Worm (Caenorhabditis elegans) whole organism, young adult: ENCODE measurements around the gene C10B5.1.
"Not testable (repeated sequence)": the region's sequence is repeated elsewhere in the genome, so short reads cannot be mapped to it uniquely, and the experiment has no call there.

Source experiments
- B0336.3 ChIP-seq: fragments of 200-800 bp; sonication (Bioruptor generic); IDR thresholded peaks from 2 replicates; pipeline ENCODE4 v1.3.6; 2022; ENCODE audit warnings: missing genetic modification characterization, missing compliant biosample characterization
- C06A6.2 ChIP-seq: fragments of 200-800 bp; sonication (Bioruptor generic); conservative IDR thresholded peaks from 2 replicates; pipeline ENCODE4 v1.3.6; 2022; ENCODE audit warnings: missing genetic modification characterization, missing compliant biosample characterization
- F10E7.11 ChIP-seq: sonication (generic microtip); optimal IDR thresholded peaks from 2 replicates; lab custom pipeline; 2017; ENCODE audit warnings: mild to moderate bottlenecking, missing genetic modification characterization, moderate library complexity, missing compliant biosample characterization
- F33H1.4 ChIP-seq: fragments of 200-800 bp; sonication (Bioruptor generic); IDR thresholded peaks from 2 replicates; pipeline ENCODE4 v1.3.6; 2022; ENCODE audit warnings: missing genetic modification reagents, missing genetic modification characterization, missing compliant biosample characterization
- F37B4.10 ChIP-seq: fragments of 200-800 bp; sonication (Bioruptor generic); IDR thresholded peaks from 2 replicates; pipeline ENCODE4 v1.3.6; 2022; ENCODE audit warnings: missing genetic modification characterization, missing compliant biosample characterization
- F57C9.4 ChIP-seq: sonication (generic microtip); optimal IDR thresholded peaks from 2 replicates; lab custom pipeline; 2017; ENCODE audit warnings: mild to moderate bottlenecking, missing genetic modification characterization, missing compliant biosample characterization
- T26A5.8 ChIP-seq: sonication (generic microtip); optimal IDR thresholded peaks from 2 replicates; lab custom pipeline; 2016; ENCODE audit warnings: missing genetic modification characterization, missing compliant biosample characterization
- ZK185.1 ChIP-seq: sonication (generic microtip); optimal IDR thresholded peaks from 2 replicates; lab custom pipeline; 2016; ENCODE audit warnings: mild to moderate bottlenecking, missing genetic modification characterization, missing compliant biosample characterization; ENCODE audit not compliant: poor library complexity, severe bottlenecking
- ama-1 ChIP-seq, 3 experiments: fragments of 150-350 bp in 1 of 3; sonication (generic microtip) in 2 of 3; optimal IDR thresholded peaks; 2 replicates each; lab custom pipeline; 2014 to 2018; ENCODE audit warnings: missing biosample characterization in 2 of 3, missing genetic modification characterization in 2 of 3, missing genetic modification reagents in 2 of 3
- attf-6 ChIP-seq: fragments of 200-800 bp; sonication (Bioruptor generic); IDR thresholded peaks from 2 replicates; pipeline ENCODE4 v1.3.6; 2022; ENCODE audit warnings: missing genetic modification reagents, missing genetic modification characterization, missing compliant biosample characterization
- ceh-27 ChIP-seq: fragments of 200-800 bp; sonication (Bioruptor generic); optimal IDR thresholded peaks from 2 replicates; lab custom pipeline; 2018; ENCODE audit warnings: mild to moderate bottlenecking, missing genetic modification characterization, moderate library complexity, missing compliant biosample characterization
- chd-7 ChIP-seq: sonication (generic microtip); optimal IDR thresholded peaks from 2 replicates; lab custom pipeline; 2016; ENCODE audit warnings: mild to moderate bottlenecking, missing genetic modification characterization, moderate library complexity, missing compliant biosample characterization
- dox-1 ChIP-seq: fragments of 200-800 bp; sonication (Bioruptor generic); IDR thresholded peaks from 2 replicates; pipeline ENCODE4 v1.3.6; 2022; ENCODE audit warnings: missing genetic modification reagents, missing genetic modification characterization, missing compliant biosample characterization
- dpff-1 ChIP-seq: sonication (generic microtip); optimal IDR thresholded peaks from 2 replicates; lab custom pipeline; 2017; ENCODE audit warnings: mild to moderate bottlenecking, missing genetic modification characterization, missing compliant biosample characterization
- dpl-1 ChIP-seq: fragments of 150-350 bp; optimal IDR thresholded peaks from 2 replicates; lab custom pipeline; 2014; ENCODE audit warnings: missing biosample characterization, missing genetic modification reagents, missing genetic modification characterization
- egl-18 ChIP-seq: fragments of 200-800 bp; sonication (Bioruptor generic); IDR thresholded peaks from 2 replicates; pipeline ENCODE4 v1.3.6; 2022; ENCODE audit warnings: missing genetic modification reagents, missing genetic modification characterization, missing compliant biosample characterization
- egl-44 ChIP-seq: fragments of 200-800 bp; sonication (Bioruptor generic); IDR thresholded peaks from 2 replicates; pipeline ENCODE4 v1.3.6; 2022; ENCODE audit warnings: missing genetic modification reagents, missing genetic modification characterization, missing compliant biosample characterization
- him-1 ChIP-seq: sonication (generic microtip); optimal IDR thresholded peaks from 2 replicates; lab custom pipeline; 2016; ENCODE audit warnings: missing genotype, missing genetic modification reagents, missing genetic modification characterization, missing compliant biosample characterization
- hlh-12 ChIP-seq: sonication (generic microtip); optimal IDR thresholded peaks from 2 replicates; lab custom pipeline; 2016; ENCODE audit warnings: missing genetic modification characterization, missing compliant biosample characterization
- hmg-20 ChIP-seq: fragments of 200-800 bp; sonication (Bioruptor generic); IDR thresholded peaks from 2 replicates; pipeline ENCODE4 v1.3.6; 2022; ENCODE audit warnings: missing genetic modification reagents, missing genetic modification characterization, missing compliant biosample characterization
- hsf-1 ChIP-seq: fragments of 200-800 bp; sonication (Bioruptor generic); IDR thresholded peaks from 2 replicates; pipeline ENCODE4 v1.3.6; 2022; ENCODE audit warnings: missing genetic modification reagents, missing genetic modification characterization, missing compliant biosample characterization
- lag-1 ChIP-seq: fragments of 200-800 bp; sonication (Bioruptor generic); IDR thresholded peaks from 2 replicates; pipeline ENCODE4 v1.3.6; 2022; ENCODE audit warnings: missing genetic modification reagents, missing genetic modification characterization, missing compliant biosample characterization
- lin-40 ChIP-seq: sonication (generic microtip); optimal IDR thresholded peaks from 2 replicates; lab custom pipeline; 2016; ENCODE audit warnings: missing genetic modification characterization, mild to moderate bottlenecking, missing compliant biosample characterization, missing genotype, missing genetic modification reagents
- lir-1 ChIP-seq: fragments of 200-800 bp; sonication (Bioruptor generic); conservative IDR thresholded peaks from 2 replicates; pipeline ENCODE4 v1.3.6; 2022; ENCODE audit warnings: missing genetic modification reagents, missing genetic modification characterization, missing compliant biosample characterization
- mcd-1 ChIP-seq: fragments of 200-800 bp; sonication (Bioruptor generic); IDR thresholded peaks from 2 replicates; pipeline ENCODE4 v1.3.6; 2022; ENCODE audit warnings: missing genetic modification reagents, missing genetic modification characterization, missing compliant biosample characterization
- nfyb-1 ChIP-seq: fragments of 200-800 bp; sonication (Bioruptor generic); IDR thresholded peaks from 2 replicates; pipeline ENCODE4 v1.3.6; 2022; ENCODE audit warnings: missing genetic modification reagents, missing genetic modification characterization, missing compliant biosample characterization
- nhr-80 ChIP-seq: sonication (generic microtip); optimal IDR thresholded peaks from 2 replicates; lab custom pipeline; 2016; ENCODE audit warnings: missing genetic modification characterization, missing compliant biosample characterization
- rcor-1 ChIP-seq: fragments of 200-800 bp; sonication (Bioruptor generic); IDR thresholded peaks from 2 replicates; pipeline ENCODE4 v1.3.6; 2022; ENCODE audit warnings: missing genetic modification reagents, missing genetic modification characterization, missing compliant biosample characterization
- snpc-1.1 ChIP-seq: sonication (generic microtip); optimal IDR thresholded peaks from 2 replicates; lab custom pipeline; 2017; ENCODE audit warnings: missing genetic modification characterization, mild to moderate bottlenecking, missing compliant biosample characterization, antibody characterized with exemption, moderate library complexity, missing genotype, missing genetic modification reagents; ENCODE audit not compliant: insufficient read depth
- snpc-4 ChIP-seq, 5 experiments: fragments of 150-350 bp in 1 of 5; sonication (generic microtip) in 4 of 5; optimal IDR thresholded peaks; 2 replicates each; lab custom pipeline; 2014 to 2018; ENCODE audit warnings: missing genetic modification characterization in 5 of 5, missing biosample characterization in 3 of 5, antibody characterized with exemption in 2 of 5, mild to moderate bottlenecking in 2 of 5, missing compliant biosample characterization in 2 of 5, missing genotype in 2 of 5, moderate library complexity in 2 of 5, missing genetic modification reagents in 1 of 5
- zfh-2 ChIP-seq: fragments of 200-800 bp; sonication (Bioruptor generic); conservative IDR thresholded peaks from 2 replicates; pipeline ENCODE4 v1.3.6; 2022; ENCODE audit warnings: missing genetic modification reagents, missing genetic modification characterization, missing compliant biosample characterization
- ztf-3 ChIP-seq: fragments of 200-800 bp; sonication (Bioruptor generic); optimal IDR thresholded peaks from 2 replicates; lab custom pipeline; 2018; ENCODE audit warnings: mild to moderate bottlenecking, missing genetic modification characterization, missing compliant biosample characterization
- ztf-6 ChIP-seq: fragments of 200-800 bp; sonication (Bioruptor generic); IDR thresholded peaks from 2 replicates; pipeline ENCODE4 v1.3.6; 2022; ENCODE audit warnings: missing genetic modification reagents, missing genetic modification characterization, missing compliant biosample characterization

C10B5.1 gene

DNA sequence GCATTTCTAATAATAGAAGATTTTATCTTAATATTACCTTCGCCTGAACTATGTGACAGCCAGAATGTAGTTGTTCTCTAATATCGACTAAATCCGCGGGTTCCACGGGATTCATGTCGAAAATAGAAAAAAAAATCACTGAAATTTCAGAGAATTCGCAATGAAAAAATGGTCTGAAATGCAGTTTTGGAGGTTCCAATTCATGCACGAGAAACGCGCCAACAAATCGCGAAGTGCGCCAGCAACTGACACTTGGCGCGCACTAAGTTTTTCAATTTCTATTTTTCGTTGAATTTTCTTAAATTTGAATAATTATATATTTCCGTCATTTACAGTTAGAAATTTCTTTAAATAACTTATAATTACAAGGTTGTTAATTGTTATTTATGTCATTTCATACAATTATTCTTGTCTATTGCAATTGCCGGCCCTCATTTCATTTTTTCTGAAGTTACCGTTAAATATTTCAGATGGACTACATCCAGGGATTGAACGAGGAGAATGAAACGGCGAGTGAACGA lies 11.2 kb upstream of the C10B5.1 start, which contains the start of the genes F25G6.9 and symk-1 (continued):
- TF ChIP-seq F33H1.4 (GFP tag; lab: Robert Waterston, UW) = peak; percentile 42
- peak; percentile 45 for TF ChIP-seq ZK185.1
- TF ChIP-seq dox-1 (GFP tag; lab: Robert Waterston, UW) = peak; percentile 55; the same call in 1 of the 2 replicates
- 0 out of 2 replicates have a peak, but pooled peaks have one; percentile 21 for TF ChIP-seq hsf-1
- TF ChIP-seq him-1 (tag; lab: Kevin White, UChicago) = no peak
- TF ChIP-seq dpl-1 = no peak
- TF ChIP-seq, all 124 proteins: peak for 24

DNA sequence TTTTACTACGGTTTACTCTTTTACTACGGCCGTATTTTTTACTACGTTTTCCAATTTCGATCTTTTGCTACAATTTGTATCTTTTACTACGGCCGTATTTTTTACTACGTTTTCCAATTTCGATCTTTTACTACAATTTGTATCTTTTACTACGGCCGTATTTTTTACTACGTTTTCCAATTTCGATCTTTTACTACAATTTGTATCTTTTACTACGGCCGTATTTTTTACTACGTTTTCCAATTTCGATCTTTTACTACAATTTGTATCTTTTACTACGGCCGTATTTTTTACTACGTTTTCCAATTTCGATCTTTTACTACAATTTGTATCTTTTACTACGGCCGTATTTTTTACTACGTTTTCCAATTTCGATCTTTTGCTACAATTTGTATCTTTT lies 6.3 kb upstream of the C10B5.1 start, which contains the start of gene F25G6.1:
Gene F25G6.1 (plus strand): TSS at position 301 of the 400 bp plus-strand sequence.
- not testable (repeated sequence) for TF ChIP-seq lag-1 (GFP tag; lab: Robert Waterston, UW); dpff-1 (tag; lab: Kevin White, UChicago); egl-44 (GFP tag; lab: Robert Waterston, UW)

DNA sequence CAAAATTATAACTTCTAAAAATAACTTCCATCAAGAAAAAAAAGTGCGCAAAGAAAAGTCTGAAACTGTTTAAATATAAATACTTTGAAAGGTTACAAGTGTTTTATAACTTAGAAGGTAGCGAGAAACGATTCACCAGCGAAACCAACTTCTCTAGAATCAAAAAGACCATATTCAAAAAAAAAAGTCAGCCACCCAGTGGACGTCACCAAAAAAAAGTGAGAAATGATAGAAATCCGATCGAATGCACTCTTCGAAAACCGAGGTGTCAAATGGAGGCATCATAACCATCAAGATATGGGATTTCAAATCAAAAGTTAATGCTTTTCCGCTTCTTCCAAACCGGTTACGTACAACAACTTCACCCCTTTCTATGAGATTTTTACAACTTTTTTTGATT lies 5.4 kb downstream of the C10B5.1 start:
- TF ChIP-seq ceh-27 (no peak), chd-7 (tag; lab: Kevin White, UChicago) (no peak), lir-1 (no peak), F10E7.11 (no peak), zfh-2 (GFP tag; lab: Robert Waterston, UW) (no peak), ama-1 (optimal IDR thresholded peaks at IDR 0.05; lab: Kevin White, UChicago) (no peak), ama-1 (GFP tag; optimal IDR thresholded peaks at IDR 0.05; lab: Kevin White, UChicago) (no peak), nfyb-1 (GFP tag; lab: Robert Waterston, UW) (no peak), snpc-4 (GFP tag; optimal IDR thresholded peaks at IDR 0.05; lab: Kevin White, UChicago) (no peak), snpc-4 (tag; optimal IDR thresholded peaks at IDR 0.05; lab: Kevin White, UChicago) (no peak), B0336.3 (GFP tag; lab: Robert Waterston, UW) (no peak), hmg-20 (GFP tag; lab: Robert Waterston, UW) (no peak), ztf-3 (no peak), ztf-6 (GFP tag; lab: Robert Waterston, UW) (no peak), attf-6 (GFP tag; lab: Robert Waterston, UW) (no peak), C06A6.2 (GFP tag; lab: Robert Waterston, UW) (no peak), lin-40 (no peak), mcd-1 (GFP tag; lab: Robert Waterston, UW) (no peak), egl-18 (no peak)
- TF ChIP-seq, all 124 proteins: peak for 0

DNA sequence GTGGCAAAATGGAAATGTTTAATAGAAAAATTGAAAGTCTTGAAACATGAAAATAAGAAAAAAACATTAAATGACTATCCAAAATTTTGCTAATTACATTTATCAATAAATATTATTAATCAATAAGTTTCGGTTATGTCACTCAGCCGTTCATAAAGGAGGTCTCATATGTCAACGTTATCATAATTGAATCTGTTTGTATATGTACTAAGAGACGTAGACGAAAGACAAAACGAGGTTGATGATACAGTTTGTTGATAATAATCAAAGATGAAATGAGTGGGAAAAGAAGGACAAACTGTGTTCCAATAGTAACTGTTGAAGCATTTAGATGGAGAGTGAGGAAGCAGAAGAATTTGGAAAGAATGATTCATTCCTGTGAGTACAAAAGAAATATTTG lies 5.9 kb downstream of the C10B5.1 start:
- TF ChIP-seq snpc-4 (GFP tag; optimal IDR thresholded peaks at IDR 0.05; lab: Kevin White, UChicago) (no peak), snpc-4 (tag; optimal IDR thresholded peaks at IDR 0.05; lab: Kevin White, UChicago) (peak in 1 of 4 experiments; percentile 46), hlh-12 (tag; lab: Kevin White, UChicago) (no peak), him-1 (tag; lab: Kevin White, UChicago) (no peak), F57C9.4 (no peak), T26A5.8 (tag; lab: Kevin White, UChicago) (no peak), rcor-1 (no peak), F37B4.10 (GFP tag; lab: Robert Waterston, UW) (no peak), snpc-1.1 (tag; lab: Kevin White, UChicago) (no peak), nhr-80 (tag; lab: Kevin White, UChicago) (peak; percentile 56)
